Worm (Caenorhabditis elegans): ENCODE measurements around the gene tbx-8.

DNA sequence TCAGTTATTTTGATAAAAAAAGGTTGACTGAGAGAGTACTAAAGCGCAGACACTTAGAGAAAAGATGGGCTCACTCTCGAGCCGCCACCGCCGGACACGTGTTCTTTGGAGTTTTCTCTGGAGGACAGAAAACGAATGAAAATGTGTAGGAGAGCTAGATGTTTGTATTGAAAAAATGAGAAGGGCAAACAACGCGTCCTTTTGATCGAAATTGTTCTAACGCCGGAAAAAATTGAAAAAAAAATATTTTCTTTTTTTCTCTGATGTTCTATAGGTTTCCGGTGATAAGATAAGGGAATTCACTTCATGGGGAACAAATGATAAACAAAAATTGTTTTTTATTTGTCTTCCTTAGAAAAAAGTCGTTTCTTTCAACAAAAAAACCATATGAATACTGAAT is 17.3 kb upstream of the tbx-8 start:
- TF ChIP-seq klf-2 (GFP tag; conservative IDR thresholded peaks at IDR 0.05) (no peak), ztf-29 (GFP tag; IDR thresholded peaks at IDR 0.05) (no peak), ref-1 (GFP tag; conservative IDR thresholded peaks at IDR 0.05) (no peak), flt-1 (GFP tag; IDR thresholded peaks at IDR 0.05) (no peak), ztf-23 (GFP tag; IDR thresholded peaks at IDR 0.05) (no peak), T22C8.4 (GFP tag; IDR thresholded peaks at IDR 0.05) (no peak), med-1 (GFP tag; optimal IDR thresholded peaks at IDR 0.05; ENCODE audit: insufficient read depth) (no peak), cog-1 (tag; optimal IDR thresholded peaks at IDR 0.05) (no peak), tab-1 (GFP tag; IDR thresholded peaks at IDR 0.05) (no peak)

Data from whole organism, midembryonic.